Worm (Caenorhabditis elegans) whole organism, young adult: ENCODE measurements around the gene hoe-1.

Source experiments
- B0336.3 ChIP-seq: fragments of 200-800 bp; sonication (Bioruptor generic); IDR thresholded peaks from 2 replicates; pipeline ENCODE4 v1.3.6; 2022; ENCODE audit warnings: missing genetic modification characterization, missing compliant biosample characterization
- C06A6.2 ChIP-seq: fragments of 200-800 bp; sonication (Bioruptor generic); conservative IDR thresholded peaks from 2 replicates; pipeline ENCODE4 v1.3.6; 2022; ENCODE audit warnings: missing genetic modification characterization, missing compliant biosample characterization
- C17E4.6 ChIP-seq: fragments of 200-800 bp; sonication (Bioruptor generic); IDR thresholded peaks from 2 replicates; pipeline ENCODE4 v1.3.6; 2022; ENCODE audit warnings: missing genetic modification reagents, missing genetic modification characterization, missing compliant biosample characterization
- F49E8.2 ChIP-seq: sonication (generic microtip); optimal IDR thresholded peaks from 3 replicates; lab custom pipeline; 2017; ENCODE audit warnings: missing genetic modification characterization, mild to moderate bottlenecking, missing compliant biosample characterization, antibody characterized with exemption, moderate library complexity; ENCODE audit not compliant: insufficient read depth
- F52B5.7 ChIP-seq: sonication (generic microtip); optimal IDR thresholded peaks from 2 replicates; lab custom pipeline; 2016; ENCODE audit warnings: mild to moderate bottlenecking, missing genetic modification characterization, missing compliant biosample characterization
- F55B11.4 ChIP-seq: sonication (generic microtip); optimal IDR thresholded peaks from 2 replicates; lab custom pipeline; 2016; ENCODE audit warnings: missing compliant biosample characterization, missing genetic modification characterization, borderline replicate concordance; ENCODE audit not compliant: insufficient read depth
- Y53G8AR.9 ChIP-seq: fragments of 200-800 bp; sonication (Bioruptor generic); conservative IDR thresholded peaks from 2 replicates; pipeline ENCODE4 v1.3.6; 2022; ENCODE audit warnings: missing genetic modification reagents, missing genetic modification characterization, missing compliant biosample characterization
- Y79H2A.3 ChIP-seq: fragments of 200-800 bp; sonication (Bioruptor generic); conservative IDR thresholded peaks from 2 replicates; pipeline ENCODE4 v1.3.6; 2022; ENCODE audit warnings: missing genetic modification reagents, missing genetic modification characterization, missing compliant biosample characterization
- akir-1 ChIP-seq: fragments of 200-800 bp; sonication (Bioruptor generic); optimal IDR thresholded peaks from 2 replicates; lab custom pipeline; 2018; ENCODE audit warnings: mild to moderate bottlenecking, missing genetic modification characterization, moderate library complexity, missing compliant biosample characterization
- attf-3 ChIP-seq: fragments of 200-800 bp; sonication (Bioruptor generic); conservative IDR thresholded peaks from 2 replicates; pipeline ENCODE4 v1.3.6; 2022; ENCODE audit warnings: missing genetic modification reagents, missing genetic modification characterization, missing compliant biosample characterization
- attf-6 ChIP-seq: fragments of 200-800 bp; sonication (Bioruptor generic); IDR thresholded peaks from 2 replicates; pipeline ENCODE4 v1.3.6; 2022; ENCODE audit warnings: missing genetic modification reagents, missing genetic modification characterization, missing compliant biosample characterization
- bed-1 ChIP-seq: fragments of 200-800 bp; sonication (Bioruptor generic); IDR thresholded peaks from 2 replicates; pipeline ENCODE4 v1.3.6; 2022; ENCODE audit warnings: missing genetic modification reagents, missing genetic modification characterization, missing compliant biosample characterization
- ccch-3 ChIP-seq: fragments of 200-800 bp; sonication (Bioruptor generic); optimal IDR thresholded peaks from 2 replicates; lab custom pipeline; 2018; ENCODE audit warnings: mild to moderate bottlenecking, missing genetic modification characterization, missing compliant biosample characterization
- cebp-1 ChIP-seq, 2 experiments: fragments of 200-800 bp in 1 of 2; sonication (Bioruptor generic) in 1 of 2; sonication (generic microtip) in 1 of 2; IDR thresholded peaks in 1 of 2; optimal IDR thresholded peaks in 1 of 2; 2 replicates each; pipeline versions ENCODE4 v1.3.6 to Lab custom; 2017 to 2022; ENCODE audit warnings: missing compliant biosample characterization in 2 of 2, missing genetic modification characterization in 2 of 2, mild to moderate bottlenecking in 1 of 2, missing genetic modification reagents in 1 of 2, moderate library complexity in 1 of 2
- ceh-100 ChIP-seq: fragments of 200-800 bp; sonication (Bioruptor generic); IDR thresholded peaks from 2 replicates; pipeline ENCODE4 v1.3.6; 2022; ENCODE audit warnings: missing genetic modification reagents, missing genetic modification characterization, missing compliant biosample characterization
- ceh-58 ChIP-seq: fragments of 200-800 bp; sonication (Bioruptor generic); IDR thresholded peaks from 2 replicates; pipeline ENCODE4 v1.3.6; 2022; ENCODE audit warnings: missing genetic modification characterization, missing compliant biosample characterization
- ceh-79 ChIP-seq: sonication (generic microtip); optimal IDR thresholded peaks from 2 replicates; lab custom pipeline; 2017; ENCODE audit warnings: mild to moderate bottlenecking, missing genetic modification characterization, missing compliant biosample characterization
- chd-7 ChIP-seq: sonication (generic microtip); optimal IDR thresholded peaks from 2 replicates; lab custom pipeline; 2016; ENCODE audit warnings: mild to moderate bottlenecking, missing genetic modification characterization, moderate library complexity, missing compliant biosample characterization
- die-1 ChIP-seq: sonication (generic microtip); optimal IDR thresholded peaks from 2 replicates; lab custom pipeline; 2016; ENCODE audit warnings: missing genotype, mild to moderate bottlenecking, missing genetic modification characterization, missing compliant biosample characterization
- dpl-1 ChIP-seq: fragments of 150-350 bp; optimal IDR thresholded peaks from 2 replicates; lab custom pipeline; 2014; ENCODE audit warnings: missing biosample characterization, missing genetic modification reagents, missing genetic modification characterization
- egrh-3 ChIP-seq: fragments of 200-800 bp; sonication (Bioruptor generic); IDR thresholded peaks from 2 replicates; pipeline ENCODE4 v1.3.6; 2022; ENCODE audit warnings: missing genetic modification reagents, missing genetic modification characterization, missing compliant biosample characterization
- gei-17 ChIP-seq: fragments of 200-800 bp; sonication (Bioruptor generic); optimal IDR thresholded peaks from 2 replicates; lab custom pipeline; 2018; ENCODE audit warnings: mild to moderate bottlenecking, missing genetic modification characterization, missing compliant biosample characterization
- hlh-12 ChIP-seq: sonication (generic microtip); optimal IDR thresholded peaks from 2 replicates; lab custom pipeline; 2016; ENCODE audit warnings: missing genetic modification characterization, missing compliant biosample characterization
- hlh-26 ChIP-seq: fragments of 200-800 bp; sonication (Bioruptor generic); conservative IDR thresholded peaks from 2 replicates; pipeline ENCODE4 v1.3.6; 2022; ENCODE audit warnings: missing genetic modification reagents, missing genetic modification characterization, missing compliant biosample characterization
- lin-26 ChIP-seq: fragments of 200-800 bp; sonication (Bioruptor generic); IDR thresholded peaks from 2 replicates; pipeline ENCODE4 v1.3.6; 2022; ENCODE audit warnings: missing genetic modification reagents, missing genetic modification characterization, missing compliant biosample characterization
- lir-1 ChIP-seq: fragments of 200-800 bp; sonication (Bioruptor generic); conservative IDR thresholded peaks from 2 replicates; pipeline ENCODE4 v1.3.6; 2022; ENCODE audit warnings: missing genetic modification reagents, missing genetic modification characterization, missing compliant biosample characterization
- lsl-1 ChIP-seq: fragments of 200-800 bp; sonication (Bioruptor generic); optimal IDR thresholded peaks from 2 replicates; lab custom pipeline; 2018; ENCODE audit warnings: mild to moderate bottlenecking, missing genetic modification characterization, moderate library complexity, missing compliant biosample characterization
- madf-6 ChIP-seq: fragments of 200-800 bp; sonication (Bioruptor generic); IDR thresholded peaks from 2 replicates; pipeline ENCODE4 v1.3.6; 2022; ENCODE audit warnings: missing genetic modification reagents, missing genetic modification characterization, missing compliant biosample characterization
- madf-8 ChIP-seq: fragments of 200-800 bp; sonication (Bioruptor generic); conservative IDR thresholded peaks from 2 replicates; pipeline ENCODE4 v1.3.6; 2022; ENCODE audit warnings: missing genetic modification reagents, missing genetic modification characterization, missing compliant biosample characterization
- nfyb-1 ChIP-seq: fragments of 200-800 bp; sonication (Bioruptor generic); IDR thresholded peaks from 2 replicates; pipeline ENCODE4 v1.3.6; 2022; ENCODE audit warnings: missing genetic modification reagents, missing genetic modification characterization, missing compliant biosample characterization
- nhr-120 ChIP-seq: fragments of 200-800 bp; sonication (Bioruptor generic); IDR thresholded peaks from 2 replicates; pipeline ENCODE4 v1.3.6; 2022; ENCODE audit warnings: missing genetic modification characterization, missing compliant biosample characterization
- nhr-179 ChIP-seq: sonication (generic microtip); optimal IDR thresholded peaks from 2 replicates; lab custom pipeline; 2016; ENCODE audit warnings: mild to moderate bottlenecking, missing genetic modification characterization, missing compliant biosample characterization
- nhr-90 ChIP-seq: sonication (generic microtip); optimal IDR thresholded peaks from 2 replicates; lab custom pipeline; 2016; ENCODE audit warnings: missing genotype, mild to moderate bottlenecking, missing genetic modification characterization, missing compliant biosample characterization
- rcor-1 ChIP-seq: fragments of 200-800 bp; sonication (Bioruptor generic); IDR thresholded peaks from 2 replicates; pipeline ENCODE4 v1.3.6; 2022; ENCODE audit warnings: missing genetic modification reagents, missing genetic modification characterization, missing compliant biosample characterization
- sdz-38 ChIP-seq: sonication (generic microtip); optimal IDR thresholded peaks from 2 replicates; lab custom pipeline; 2016; ENCODE audit warnings: missing genotype, missing genetic modification characterization, missing compliant biosample characterization
- snpc-1.1 ChIP-seq: sonication (generic microtip); optimal IDR thresholded peaks from 2 replicates; lab custom pipeline; 2017; ENCODE audit warnings: missing genetic modification characterization, mild to moderate bottlenecking, missing compliant biosample characterization, antibody characterized with exemption, moderate library complexity, missing genotype, missing genetic modification reagents; ENCODE audit not compliant: insufficient read depth
- snpc-1.3 ChIP-seq: sonication (generic microtip); optimal IDR thresholded peaks from 2 replicates; lab custom pipeline; 2017; ENCODE audit warnings: missing genetic modification characterization, mild to moderate bottlenecking, missing compliant biosample characterization, antibody characterized with exemption, moderate library complexity, missing genotype, missing genetic modification reagents; ENCODE audit not compliant: insufficient read depth
- snpc-3.4 ChIP-seq: sonication (generic microtip); optimal IDR thresholded peaks from 2 replicates; lab custom pipeline; 2017; ENCODE audit warnings: missing genetic modification characterization, mild to moderate bottlenecking, missing compliant biosample characterization, antibody characterized with exemption, moderate library complexity, missing genotype, missing genetic modification reagents
- snpc-4 ChIP-seq, 5 experiments: fragments of 150-350 bp in 1 of 5; sonication (generic microtip) in 4 of 5; optimal IDR thresholded peaks; 2 replicates each; lab custom pipeline; 2014 to 2018; ENCODE audit warnings: missing genetic modification characterization in 5 of 5, missing biosample characterization in 3 of 5, antibody characterized with exemption in 2 of 5, mild to moderate bottlenecking in 2 of 5, missing compliant biosample characterization in 2 of 5, missing genotype in 2 of 5, moderate library complexity in 2 of 5, missing genetic modification reagents in 1 of 5
- somi-1 ChIP-seq: fragments of 200-800 bp; sonication (Bioruptor generic); optimal IDR thresholded peaks from 2 replicates; lab custom pipeline; 2018; ENCODE audit warnings: mild to moderate bottlenecking, missing genetic modification characterization, missing compliant biosample characterization
- tbp1 ChIP-seq: fragments of 200-800 bp; sonication (Bioruptor generic); optimal IDR thresholded peaks from 2 replicates; lab custom pipeline; 2018; ENCODE audit warnings: mild to moderate bottlenecking, missing genetic modification characterization, missing compliant biosample characterization
- xnd-1 ChIP-seq: sonication (generic microtip); optimal IDR thresholded peaks from 2 replicates; lab custom pipeline; 2016; ENCODE audit warnings: missing genotype, missing genetic modification reagents, missing genetic modification characterization, missing compliant biosample characterization
- zfh-2 ChIP-seq: fragments of 200-800 bp; sonication (Bioruptor generic); conservative IDR thresholded peaks from 2 replicates; pipeline ENCODE4 v1.3.6; 2022; ENCODE audit warnings: missing genetic modification reagents, missing genetic modification characterization, missing compliant biosample characterization
- ztf-18 ChIP-seq: sonication (generic microtip); optimal IDR thresholded peaks from 2 replicates; lab custom pipeline; 2016; ENCODE audit warnings: missing genotype, mild to moderate bottlenecking, missing genetic modification characterization, missing compliant biosample characterization
- ztf-22 ChIP-seq: fragments of 200-800 bp; sonication (Bioruptor generic); optimal IDR thresholded peaks from 2 replicates; lab custom pipeline; 2018; ENCODE audit warnings: mild to moderate bottlenecking, missing genetic modification characterization, moderate library complexity, missing compliant biosample characterization
- ztf-25 ChIP-seq: fragments of 200-800 bp; sonication (Bioruptor generic); IDR thresholded peaks from 2 replicates; pipeline ENCODE4 v1.3.6; 2022; ENCODE audit warnings: missing genetic modification reagents, missing genetic modification characterization, missing compliant biosample characterization
- ztf-26 ChIP-seq: sonication (generic microtip); optimal IDR thresholded peaks from 2 replicates; lab custom pipeline; 2017; ENCODE audit warnings: missing genetic modification characterization, missing compliant biosample characterization

hoe-1 gene

DNA sequence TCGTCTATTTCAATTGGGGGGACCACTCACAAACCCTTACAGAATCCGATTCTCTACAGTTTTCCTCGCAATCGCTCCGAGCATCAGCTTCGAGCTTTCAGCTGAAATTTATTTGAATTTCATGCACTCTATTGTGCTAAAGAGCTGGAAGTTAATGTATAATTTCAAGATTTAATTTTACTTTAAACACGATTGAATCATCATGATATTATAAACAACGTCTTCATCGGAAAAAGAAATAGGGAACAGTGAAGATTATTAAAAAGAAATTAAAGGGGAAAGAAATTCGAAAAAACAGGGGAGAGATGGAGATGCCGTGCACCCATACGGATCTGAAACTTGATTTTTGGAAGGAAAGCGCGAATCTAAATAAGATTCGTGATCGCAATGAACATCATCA is at the start of gene hoe-1:
hoe-1 (minus strand) TSS at position 101 of the 400 bp plus-strand sequence.
- TF ChIP-seq ztf-22 (GFP tag; lab: Kevin White, UChicago) (no peak), bed-1 (GFP tag; lab: Robert Waterston, UW) (no peak), hlh-12 (tag; lab: Kevin White, UChicago) (no peak), F52B5.7 (tag; lab: Kevin White, UChicago) (no peak), attf-3 (GFP tag; lab: Robert Waterston, UW) (no peak), egrh-3 (GFP tag; lab: Robert Waterston, UW) (no peak), F55B11.4 (tag; lab: Kevin White, UChicago) (no peak), ztf-26 (no peak), chd-7 (tag; lab: Kevin White, UChicago) (no peak), tbp1 (no peak), B0336.3 (GFP tag; lab: Robert Waterston, UW) (no peak), snpc-1.1 (tag; lab: Kevin White, UChicago) (no peak), ceh-58 (GFP tag; lab: Robert Waterston, UW) (no peak), zfh-2 (no peak), ztf-25 (GFP tag; lab: Robert Waterston, UW) (no peak), xnd-1 (tag; lab: Kevin White, UChicago) (no peak), cebp-1 (GFP tag; IDR thresholded peaks at IDR 0.05; lab: Robert Waterston, UW) (no peak), cebp-1 (tag; optimal IDR thresholded peaks at IDR 0.05; lab: Kevin White, UChicago) (no peak), lir-1 (GFP tag; lab: Robert Waterston, UW) (no peak), madf-6 (GFP tag; lab: Robert Waterston, UW) (0 out of 2 replicates have a peak, but pooled peaks have one; percentile 10), lsl-1 (no peak), sdz-38 (no peak), nhr-179 (tag; lab: Kevin White, UChicago) (no peak), hlh-26 (no peak), Y53G8AR.9 (GFP tag; lab: Robert Waterston, UW) (0 out of 2 replicates have a peak, but pooled peaks have one; percentile 64), madf-8 (GFP tag; lab: Robert Waterston, UW) (no peak), Y79H2A.3 (GFP tag; lab: Robert Waterston, UW) (no peak), C06A6.2 (no peak), die-1 (tag; lab: Kevin White, UChicago) (no peak), ceh-79 (tag; lab: Kevin White, UChicago) (no peak), F49E8.2 (tag; lab: Kevin White, UChicago) (peak; percentile 26), ztf-18 (peak; percentile 70), rcor-1 (GFP tag; lab: Robert Waterston, UW) (no peak), attf-6 (GFP tag; lab: Robert Waterston, UW) (peak; percentile 8; the same call in 1 of the 2 replicates), ccch-3 (GFP tag; lab: Kevin White, UChicago) (no peak), nfyb-1 (GFP tag; lab: Robert Waterston, UW) (no peak), lin-26 (0 out of 2 replicates have a peak, but pooled peaks have one; percentile 48), snpc-1.3 (tag; lab: Kevin White, UChicago) (no peak), C17E4.6 (GFP tag; lab: Robert Waterston, UW) (no peak), nhr-90 (no peak), ceh-100 (GFP tag; lab: Robert Waterston, UW) (0 out of 2 replicates have a peak, but pooled peaks have one; percentile 32), akir-1 (GFP tag; lab: Kevin White, UChicago) (no peak), somi-1 (GFP tag; lab: Kevin White, UChicago) (no peak), nhr-120 (GFP tag; lab: Robert Waterston, UW) (no peak), dpl-1 (no peak), snpc-3.4 (tag; lab: Kevin White, UChicago) (peak; percentile 50), snpc-4 (GFP tag; optimal IDR thresholded peaks at IDR 0.05; lab: Kevin White, UChicago) (no peak), snpc-4 (tag; optimal IDR thresholded peaks at IDR 0.05; lab: Kevin White, UChicago) (peak in 1 of 4 experiments; percentile 42), gei-17 (GFP tag; lab: Kevin White, UChicago) (no peak)
